Fruit fly (Drosophila melanogaster) whole organism, wandering third instar larva: ENCODE data around the gene ara.

Experiments
- Abd-B ChIP-seq: fragments of >200 bp; optimal IDR thresholded peaks from 2 replicates; lab custom pipeline; 2017; ENCODE audit warnings: missing biosample characterization, missing genetic modification characterization
- CG32264 ChIP-seq: fragments of 200-800 bp; sonication (Bioruptor generic); optimal IDR thresholded peaks from 2 replicates; lab custom pipeline; 2016; ENCODE audit warnings: missing biosample characterization, missing genetic modification characterization
- CG9705 ChIP-seq: fragments of 200-800 bp; sonication (Bioruptor generic); optimal IDR thresholded peaks from 2 replicates; lab custom pipeline; 2018; ENCODE audit warnings: missing biosample characterization, mild to moderate bottlenecking, missing genetic modification characterization
- CrebA ChIP-seq: fragments of 200-800 bp; sonication (Bioruptor generic); optimal IDR thresholded peaks from 2 replicates; lab custom pipeline; 2016; ENCODE audit warnings: missing biosample characterization, mild to moderate bottlenecking, missing genetic modification characterization, borderline replicate concordance
- Dfd ChIP-seq: fragments of >200 bp; optimal IDR thresholded peaks from 2 replicates; lab custom pipeline; 2017; ENCODE audit warnings: missing biosample characterization, missing genetic modification characterization
- Dif ChIP-seq: fragments of 200-275, 200-300 bp; sonication (Bioruptor generic); optimal IDR thresholded peaks from 2 replicates; lab custom pipeline; 2018; ENCODE audit warnings: missing biosample characterization, missing genetic modification characterization; ENCODE audit not compliant: partially characterized antibody
- GATAd ChIP-seq: sonication (Bioruptor generic); optimal IDR thresholded peaks from 2 replicates; lab custom pipeline; 2016; ENCODE audit warnings: missing biosample characterization, missing genetic modification characterization
- HLH106 ChIP-seq: fragments of 200-800 bp; optimal IDR thresholded peaks from 3 replicates; lab custom pipeline; 2019; ENCODE audit warnings: missing biosample characterization, mild to moderate bottlenecking, missing genetic modification characterization, moderate library complexity
- Hnf4 ChIP-seq: fragments of 200-800 bp; sonication (Bioruptor generic); optimal IDR thresholded peaks from 2 replicates; lab custom pipeline; 2016; ENCODE audit warnings: missing biosample characterization, mild to moderate bottlenecking, missing genetic modification characterization
- Hr78 ChIP-seq: fragments of >200 bp; optimal IDR thresholded peaks from 2 replicates; lab custom pipeline; 2017; ENCODE audit warnings: missing biosample characterization, missing genetic modification characterization
- Hr83 ChIP-seq: fragments of 200-300 bp; sonication (Bioruptor generic); optimal IDR thresholded peaks from 2 replicates; lab custom pipeline; 2016; ENCODE audit warnings: missing biosample characterization, mild to moderate bottlenecking, missing genetic modification characterization, moderate library complexity; ENCODE audit not compliant: poor library complexity, severe bottlenecking
- Jra ChIP-seq: sonication (Bioruptor generic); optimal IDR thresholded peaks from 2 replicates; lab custom pipeline; 2016; ENCODE audit warnings: missing biosample characterization, missing genetic modification characterization
- Mio ChIP-seq: sonication (Bioruptor generic); optimal IDR thresholded peaks from 2 replicates; lab custom pipeline; 2016; ENCODE audit warnings: missing biosample characterization, missing genetic modification characterization
- Myc ChIP-seq: fragments of >200 bp; optimal IDR thresholded peaks from 2 replicates; lab custom pipeline; 2017
- N ChIP-seq: fragments of >200 bp; optimal IDR thresholded peaks from 2 replicates; lab custom pipeline; 2018; ENCODE audit warnings: missing biosample characterization, missing external identifiers, missing genetic modification characterization
- OdsH ChIP-seq: fragments of 200-800 bp; sonication (Bioruptor generic); optimal IDR thresholded peaks from 2 replicates; lab custom pipeline; 2016; ENCODE audit warnings: missing biosample characterization, mild to moderate bottlenecking, missing genetic modification characterization
- Rel ChIP-seq, 2 experiments: fragments of 200-800 bp; sonication (Bioruptor generic) in 1 of 2; optimal IDR thresholded peaks; 2 replicates in 1 of 2; 3 replicates in 1 of 2; lab custom pipeline; 2016 to 2019; ENCODE audit warnings: mild to moderate bottlenecking in 2 of 2, missing biosample characterization in 2 of 2, missing genetic modification characterization in 2 of 2, moderate library complexity in 1 of 2
- Sp1 ChIP-seq: fragments of 200-800 bp; sonication (Bioruptor generic); optimal IDR thresholded peaks from 3 replicates; lab custom pipeline; 2019; ENCODE audit warnings: missing biosample characterization, mild to moderate bottlenecking, missing genetic modification characterization, moderate library complexity
- Vsx2 ChIP-seq: fragments of 200-300, 225-300 bp; sonication (Bioruptor generic); optimal IDR thresholded peaks from 2 replicates; lab custom pipeline; 2018; ENCODE audit warnings: missing biosample characterization, missing genetic modification characterization; ENCODE audit not compliant: partially characterized antibody
- br ChIP-seq: fragments of 200-800 bp; sonication (Bioruptor generic); optimal IDR thresholded peaks from 2 replicates; lab custom pipeline; 2016; ENCODE audit warnings: missing biosample characterization, missing genetic modification characterization
- brk ChIP-seq: fragments of 200-800 bp; sonication (Bioruptor generic); optimal IDR thresholded peaks from 2 replicates; lab custom pipeline; 2016; ENCODE audit warnings: missing biosample characterization, mild to moderate bottlenecking, missing genetic modification characterization
- dl ChIP-seq, 2 experiments: fragments of 175-275, 200-275 bp in 1 of 2; fragments of 200-275 bp in 1 of 2; sonication (Bioruptor generic); optimal IDR thresholded peaks; lab custom pipeline; 2018; ENCODE audit warnings: mild to moderate bottlenecking in 2 of 2, missing biosample characterization in 2 of 2, missing genetic modification characterization in 2 of 2, moderate library complexity in 2 of 2; ENCODE audit not compliant: partially characterized antibody in 2 of 2, insufficient read depth in 1 of 2
- dmrt93B ChIP-seq: fragments of 200-800 bp; sonication (Bioruptor generic); optimal IDR thresholded peaks from 2 replicates; lab custom pipeline; 2018; ENCODE audit warnings: missing biosample characterization, mild to moderate bottlenecking, missing genetic modification characterization
- dsf ChIP-seq: sonication (Bioruptor generic); optimal IDR thresholded peaks from 2 replicates; lab custom pipeline; 2016; ENCODE audit warnings: missing biosample characterization, missing genetic modification characterization, borderline replicate concordance
- ey ChIP-seq: fragments of 200-800 bp; sonication (Bioruptor generic); optimal IDR thresholded peaks from 2 replicates; lab custom pipeline; 2016; ENCODE audit warnings: missing biosample characterization, missing genetic modification characterization
- foxo ChIP-seq, 2 experiments: fragments of 200-800 bp; sonication (Bioruptor generic); optimal IDR thresholded peaks; 2 replicates in 1 of 2; 3 replicates in 1 of 2; lab custom pipeline; 2016 to 2017; ENCODE audit warnings: missing biosample characterization in 2 of 2, missing genetic modification characterization in 2 of 2
- fru ChIP-seq: fragments of 200-800 bp; sonication (Bioruptor generic); optimal IDR thresholded peaks from 3 replicates; lab custom pipeline; 2016; ENCODE audit warnings: missing biosample characterization, mild to moderate bottlenecking, missing genetic modification characterization
- h ChIP-seq: fragments of 200-800 bp; sonication (Bioruptor generic); optimal IDR thresholded peaks from 3 replicates; lab custom pipeline; 2016; ENCODE audit warnings: missing biosample characterization, mild to moderate bottlenecking, missing genetic modification characterization
- jim ChIP-seq: fragments of 175-275, 200-325 bp; sonication (Bioruptor generic); optimal IDR thresholded peaks from 2 replicates; lab custom pipeline; 2016; ENCODE audit warnings: missing biosample characterization, mild to moderate bottlenecking, missing genetic modification characterization
- lola ChIP-seq: fragments of >200 bp; optimal IDR thresholded peaks from 2 replicates; lab custom pipeline; 2017; ENCODE audit warnings: missing biosample characterization, missing genetic modification characterization
- pan ChIP-seq: fragments of >200 bp; optimal IDR thresholded peaks from 2 replicates; lab custom pipeline; 2017
- psq ChIP-seq: fragments of 200-800 bp; sonication (Bioruptor generic); optimal IDR thresholded peaks from 3 replicates; lab custom pipeline; 2017; ENCODE audit warnings: missing biosample characterization, mild to moderate bottlenecking, missing genetic modification characterization, moderate library complexity
- rgr ChIP-seq: fragments of 200-800 bp; sonication (Bioruptor generic); optimal IDR thresholded peaks from 3 replicates; lab custom pipeline; 2016; ENCODE audit warnings: missing biosample characterization, mild to moderate bottlenecking, missing genetic modification characterization
- sage ChIP-seq: fragments of 200-800 bp; sonication (Bioruptor generic); optimal IDR thresholded peaks from 2 replicates; lab custom pipeline; 2016; ENCODE audit warnings: missing biosample characterization, mild to moderate bottlenecking, missing genetic modification characterization
- sv ChIP-seq: fragments of 200-800 bp; sonication (Bioruptor generic); optimal IDR thresholded peaks from 3 replicates; lab custom pipeline; 2016; ENCODE audit warnings: missing biosample characterization, missing genetic modification characterization
- tai ChIP-seq: sonication (Bioruptor generic); optimal IDR thresholded peaks from 2 replicates; lab custom pipeline; 2016; ENCODE audit warnings: missing biosample characterization, missing genetic modification characterization
- usp ChIP-seq: fragments of >200 bp; optimal IDR thresholded peaks from 2 replicates; lab custom pipeline; 2017; ENCODE audit warnings: missing biosample characterization, missing genetic modification characterization
- woc ChIP-seq: sonication (Bioruptor generic); optimal IDR thresholded peaks from 2 replicates; lab custom pipeline; 2016; ENCODE audit warnings: missing biosample characterization, mild to moderate bottlenecking, missing genetic modification characterization

Gene ara

DNA sequence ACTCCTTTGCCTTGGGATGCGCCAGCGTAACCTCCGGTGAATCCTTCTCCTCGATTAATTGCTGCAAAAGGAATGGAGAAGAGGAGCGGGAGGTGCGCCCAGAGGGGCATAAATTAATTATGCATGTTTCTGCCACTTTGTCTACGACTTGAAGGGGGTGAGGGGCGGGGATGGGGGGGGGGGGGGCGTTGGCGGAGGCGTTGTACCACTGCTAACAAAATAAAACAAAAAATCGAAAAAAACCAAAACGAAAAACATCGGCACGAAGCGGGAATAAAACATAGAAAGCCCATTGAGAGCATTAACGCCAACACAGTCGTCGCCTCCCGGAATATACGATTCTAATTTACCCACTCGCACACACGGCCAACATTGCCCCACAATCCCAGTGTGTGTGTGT lies 15.5 kb upstream of the ara start:
- TF ChIP-seq woc (no peak), Dfd (GFP tag; lab: Kevin White, UChicago) (no peak), GATAd (no peak)
- TF ChIP-seq, all 38 proteins: peak for 0

DNA sequence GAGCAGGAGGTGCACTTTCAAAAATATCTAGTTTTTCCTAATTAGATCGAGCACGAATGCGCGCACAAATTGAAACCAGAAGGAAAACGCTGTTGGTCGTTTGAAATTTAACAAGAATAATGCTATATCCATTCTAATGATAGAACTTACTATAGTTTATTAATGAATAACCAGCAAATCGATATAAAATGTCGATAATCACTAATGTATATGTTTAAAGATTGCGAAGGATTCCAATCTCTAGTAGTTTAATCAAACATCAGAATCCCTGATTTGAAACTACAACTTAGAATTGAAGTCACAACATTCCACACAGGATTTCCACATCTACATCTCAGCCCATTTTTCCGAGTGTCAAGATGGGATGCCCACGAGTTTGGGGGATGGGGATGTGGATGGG lies 15.1 kb upstream of the ara start:
- no peak for TF ChIP-seq GATAd

DNA sequence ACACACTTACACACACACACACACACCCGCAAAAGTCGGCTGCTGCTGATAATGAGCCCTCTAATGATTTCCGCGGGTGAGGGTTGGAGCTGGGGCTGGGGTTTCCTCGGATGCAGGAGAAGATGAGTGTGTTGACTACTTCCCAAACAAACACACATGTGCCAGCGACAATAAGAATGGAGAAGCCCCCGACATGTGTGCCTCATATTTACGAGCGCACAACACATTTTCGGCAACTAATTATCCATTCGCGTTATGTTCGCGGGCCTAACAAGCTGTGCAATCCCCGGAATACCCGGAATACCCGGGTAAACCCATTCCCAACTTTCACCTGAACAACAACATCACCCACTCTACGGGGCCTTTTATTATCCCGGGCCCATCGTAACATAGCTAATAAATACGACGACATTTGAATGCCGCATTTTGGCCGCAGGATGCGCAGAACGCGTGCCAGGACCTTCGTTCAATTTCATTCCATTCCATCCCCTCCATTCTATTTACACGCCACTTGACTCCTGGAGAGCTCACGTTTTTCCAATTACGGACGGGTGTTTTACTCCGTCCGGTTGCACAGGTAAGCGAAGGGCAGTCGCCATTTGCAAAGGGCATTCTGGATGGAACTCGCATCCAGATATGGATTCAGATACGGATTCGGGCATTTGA lies 14.3 kb upstream of the ara start:
- TF ChIP-seq Rel (GFP tag; optimal IDR thresholded peaks at IDR 0.05; lab: Kevin White, UChicago): no peak
- peak; percentile 23 for TF ChIP-seq Rel (tag; optimal IDR thresholded peaks at IDR 0.05; lab: Kevin White, UChicago)
- no peak for TF ChIP-seq HLH106

DNA sequence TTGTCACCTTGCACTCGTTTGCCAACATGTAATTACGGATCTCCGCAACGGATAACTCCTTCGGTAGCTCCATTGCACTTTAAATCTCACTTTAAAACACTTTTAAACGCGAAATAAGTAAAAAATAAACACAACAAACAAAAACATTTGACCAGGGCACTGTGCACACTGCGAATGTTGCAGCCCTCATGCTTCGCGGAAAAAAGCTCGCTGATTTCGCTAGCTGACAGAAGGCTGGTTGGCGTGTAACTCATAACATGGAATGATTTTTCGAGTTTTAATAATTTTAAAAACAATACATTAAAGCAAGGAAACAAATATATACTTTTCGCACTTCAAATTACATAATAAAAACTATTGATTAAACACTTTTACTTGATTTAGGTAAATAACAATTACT lies 8.1 kb upstream of the ara start, which contains the start of gene sowah:
sowah (minus strand) TSS at position 177 of the 400 bp plus-strand sequence.
- TF ChIP-seq br (no peak), OdsH (no peak), Rel (GFP tag; optimal IDR thresholded peaks at IDR 0.05; lab: Kevin White, UChicago) (no peak), Rel (tag; optimal IDR thresholded peaks at IDR 0.05; lab: Kevin White, UChicago) (peak; percentile 7), dmrt93B (GFP tag; lab: Kevin White, UChicago) (peak; percentile 24), brk (GFP tag; lab: Kevin White, UChicago) (no peak), Jra (GFP tag; lab: Kevin White, UChicago) (peak; percentile 20), CG32264 (GFP tag; lab: Kevin White, UChicago) (no peak), Abd-B (GFP tag; lab: Kevin White, UChicago) (no peak), foxo (GFP tag; optimal IDR thresholded peaks at IDR 0.05; lab: Kevin White, UChicago) (no peak), HLH106 (peak; percentile 43), sage (GFP tag; lab: Kevin White, UChicago) (no peak), Sp1 (peak; percentile 19), Hnf4 (GFP tag; lab: Kevin White, UChicago) (no peak), Hr83 (GFP tag; lab: Kevin White, UChicago) (peak; percentile 33), jim (GFP tag; lab: Kevin White, UChicago) (peak; percentile 65), CG9705 (peak; percentile 51), Myc (lab: Kevin White, UChicago) (no peak), CrebA (GFP tag; lab: Kevin White, UChicago) (no peak), ey (GFP tag; lab: Kevin White, UChicago) (peak; percentile 3), Hr78 (GFP tag; lab: Kevin White, UChicago) (no peak), lola (GFP tag; lab: Kevin White, UChicago) (no peak), dl (GFP tag; optimal IDR thresholded peaks at IDR 0.05; lab: Kevin White, UChicago; ENCODE audit: insufficient read depth in 1 of 2, partially characterized antibody in 2 of 2) (peak; percentile 72 to 87), Mio (GFP tag; lab: Kevin White, UChicago) (no peak), dsf (GFP tag; lab: Kevin White, UChicago) (no peak), N (no peak), Vsx2 (GFP tag; lab: Kevin White, UChicago) (peak; percentile 90), Dif (peak; percentile 99), h (GFP tag; lab: Kevin White, UChicago) (peak; percentile 20), rgr (GFP tag; lab: Kevin White, UChicago) (peak; percentile 39), sv (GFP tag; lab: Kevin White, UChicago) (no peak), Dfd (GFP tag; lab: Kevin White, UChicago) (no peak), fru (no peak), tai (GFP tag; lab: Kevin White, UChicago) (no peak), woc (peak; percentile 34), pan (lab: Kevin White, UChicago) (no peak), usp (GFP tag; lab: Kevin White, UChicago) (no peak), psq (GFP tag; lab: Kevin White, UChicago) (no peak), GATAd (no peak)
